Worm (Caenorhabditis elegans): ENCODE data around the gene Y43F8A.1.

Y43F8A.1 gene

DNA sequence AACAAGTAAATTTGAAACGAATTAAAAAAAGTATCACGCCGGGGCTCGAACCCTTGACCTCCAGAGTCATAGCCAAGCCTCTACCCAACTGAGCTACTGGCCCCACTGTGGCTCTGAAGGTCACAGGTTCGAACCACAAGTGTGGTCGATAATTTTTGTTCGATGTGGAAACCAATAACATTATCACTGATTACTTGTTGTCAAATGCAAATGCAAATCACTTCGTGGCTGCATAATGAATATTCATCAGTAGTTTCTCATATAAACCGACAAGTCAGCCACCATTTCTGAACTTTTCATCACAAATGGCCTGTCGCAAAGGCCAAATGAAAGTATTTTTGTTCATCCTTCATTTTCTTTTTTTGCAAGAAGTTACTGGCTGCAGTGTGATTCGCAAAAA lies 24.5 kb downstream of the Y43F8A.1 start, which contains the start of gene C25F9.8:
C25F9.8 (plus strand) TSS at position 301 of the 400 bp plus-strand sequence.
- TF ChIP-seq F10E7.11 (tag; optimal IDR thresholded peaks at IDR 0.05), result no peak
- TF ChIP-seq tbp1 (GFP tag; optimal IDR thresholded peaks at IDR 0.05), result peak; percentile 35
- no peak for TF ChIP-seq rpc-1 (optimal IDR thresholded peaks at IDR 0.05)
- TF ChIP-seq rpc-1 (tag; optimal IDR thresholded peaks at IDR 0.05), result peak; percentile 46
- TF ChIP-seq F57A8.1 (GFP tag; optimal IDR thresholded peaks at IDR 0.05), result no peak

DNA sequence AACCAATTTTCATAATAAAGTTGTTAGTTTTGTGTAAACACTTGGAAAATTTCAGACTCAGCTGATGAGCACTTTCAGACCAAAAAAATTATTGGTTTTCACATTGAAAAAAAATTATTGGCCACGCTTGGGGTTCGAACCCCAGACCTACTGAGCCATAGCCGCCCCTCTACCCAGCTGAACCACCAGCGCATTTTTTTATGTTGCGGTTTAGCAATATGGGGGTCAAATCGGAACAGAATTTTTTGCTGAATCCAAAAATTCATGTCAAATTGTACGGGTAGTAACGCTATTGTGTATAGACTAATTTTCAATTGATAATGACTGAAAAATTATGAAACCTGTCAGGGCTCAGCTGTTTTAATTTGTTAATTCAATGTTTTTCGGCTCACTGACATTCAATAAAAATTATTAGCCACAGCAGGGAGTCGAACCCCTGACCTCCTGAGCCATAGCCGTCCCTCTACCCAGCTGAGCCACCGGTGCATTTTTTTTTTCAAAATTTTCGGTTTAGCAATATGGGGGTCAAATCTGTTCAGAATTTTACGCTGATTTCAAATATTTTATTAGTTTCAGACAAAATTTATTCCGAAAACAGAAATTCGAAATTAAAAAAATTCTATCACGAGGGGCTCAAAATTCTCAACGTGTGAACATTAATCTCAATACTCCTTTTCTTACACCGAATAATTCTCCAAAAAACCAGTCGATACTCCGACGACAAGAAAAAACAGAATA lies 26.5 kb downstream of the Y43F8A.1 start:
- TF ChIP-seq nhr-27 (tag; optimal IDR thresholded peaks at IDR 0.05) (no peak), pha-4 (tag; optimal IDR thresholded peaks at IDR 0.05) (no peak), tbp1 (GFP tag; optimal IDR thresholded peaks at IDR 0.05) (peak; percentile 78), ets-4 (GFP tag; optimal IDR thresholded peaks at IDR 0.05) (no peak), B0261.1 (tag; optimal IDR thresholded peaks at IDR 0.05) (peak; percentile 37), unc-62 (GFP tag; optimal IDR thresholded peaks at IDR 0.05) (no peak), rpc-1 (optimal IDR thresholded peaks at IDR 0.05) (peak; percentile 22), rpc-1 (tag; optimal IDR thresholded peaks at IDR 0.05) (peak; percentile 66), ztf-18 (tag; optimal IDR thresholded peaks at IDR 0.05) (peak; percentile 4)

DNA sequence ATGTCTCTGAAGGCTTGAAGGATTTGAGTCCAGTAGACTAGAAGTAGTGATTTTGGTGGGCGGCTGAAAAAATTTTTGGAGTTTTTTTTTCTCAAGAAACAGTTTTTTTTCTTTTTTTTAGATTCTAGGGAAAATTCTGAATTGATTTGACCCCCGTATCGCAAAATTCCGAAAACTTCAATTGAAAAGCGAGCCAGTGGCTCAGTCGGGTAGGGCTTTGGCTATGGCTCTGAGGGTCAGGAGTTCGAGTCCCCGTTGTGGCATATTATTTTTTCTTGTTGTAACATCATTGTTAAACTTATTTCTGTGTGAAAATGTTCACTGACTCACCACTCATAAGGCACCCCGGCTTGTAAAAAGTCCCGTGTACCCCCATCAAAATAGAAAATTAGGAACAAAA lies 28.1 kb downstream of the Y43F8A.1 start:
- peak; percentile 8 for TF ChIP-seq rpc-1 (optimal IDR thresholded peaks at IDR 0.05)
- peak; percentile 56 for TF ChIP-seq rpc-1 (tag; optimal IDR thresholded peaks at IDR 0.05)
- TF ChIP-seq madf-3 (GFP tag; IDR thresholded peaks at IDR 0.05), result no peak
- peak; percentile 64 for TF ChIP-seq tbp1 (GFP tag; optimal IDR thresholded peaks at IDR 0.05)

ce11 chrV:19398882-19399281 lies 28.6 kb downstream of the Y43F8A.1 start, which contains the start of gene C25F9.13:
Gene C25F9.13, minus strand, starts transcription at chrV:19398982.
- TF ChIP-seq nhr-90 (tag; optimal IDR thresholded peaks at IDR 0.05) (no peak), snpc-3.4 (tag; optimal IDR thresholded peaks at IDR 0.05) (no peak), attf-3 (GFP tag; conservative IDR thresholded peaks at IDR 0.05) (no peak), ets-4 (GFP tag; optimal IDR thresholded peaks at IDR 0.05) (no peak), sdz-38 (tag; optimal IDR thresholded peaks at IDR 0.05) (no peak), pbrm-1 (GFP tag; IDR thresholded peaks at IDR 0.05) (no peak), hlh-12 (tag; optimal IDR thresholded peaks at IDR 0.05) (no peak), Y53F4B.3 (GFP tag; IDR thresholded peaks at IDR 0.05) (no peak), attf-5 (GFP tag; optimal IDR thresholded peaks at IDR 0.05) (no peak), F49E8.2 (tag; optimal IDR thresholded peaks at IDR 0.05; ENCODE audit: insufficient read depth) (no peak), zim-3 (tag; optimal IDR thresholded peaks at IDR 0.05) (no peak), zfh-2 (GFP tag; conservative IDR thresholded peaks at IDR 0.05) (no peak), B0019.2 (GFP tag; conservative IDR thresholded peaks at IDR 0.05) (no peak)

DNA sequence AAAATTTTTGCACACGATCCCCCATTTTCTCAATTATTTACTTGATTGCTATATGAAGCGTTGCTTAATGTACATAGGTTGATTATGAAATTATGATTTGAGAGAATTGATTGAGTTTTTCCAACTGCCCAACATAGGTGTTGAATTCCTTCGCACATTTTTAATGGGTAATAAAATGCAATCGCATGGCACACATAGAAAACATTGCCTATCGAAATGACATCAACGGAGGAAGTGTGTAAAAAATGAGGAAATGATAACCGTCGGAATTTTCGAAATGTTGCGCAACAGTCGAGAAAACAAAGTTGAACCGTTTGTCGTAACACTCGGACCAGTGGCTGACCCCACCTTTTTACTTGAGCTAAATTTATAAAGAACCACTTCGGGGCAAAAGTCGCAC lies 29.0 kb downstream of the Y43F8A.1 start:
- TF ChIP-seq cebp-1 (GFP tag; IDR thresholded peaks at IDR 0.05) (peak; percentile 50; the same call in 1 of the 2 replicates), cebp-1 (tag; optimal IDR thresholded peaks at IDR 0.05) (peak; percentile 42)

ce11 chrV:19400619-19401018 lies 30.3 kb downstream of the Y43F8A.1 start, which contains the start of gene srw-86:
Gene srw-86, minus strand, starts transcription at chrV:19400719.
- no peak for TF ChIP-seq Y79H2A.3 (GFP tag; conservative IDR thresholded peaks at IDR 0.05)
- TF ChIP-seq madf-8 (GFP tag; conservative IDR thresholded peaks at IDR 0.05), result no peak
- TF ChIP-seq dpff-1 (tag; optimal IDR thresholded peaks at IDR 0.05), result no peak
- no peak for TF ChIP-seq sptf-2 (GFP tag; optimal IDR thresholded peaks at IDR 0.05)
- TF ChIP-seq nhr-120 (GFP tag; IDR thresholded peaks at IDR 0.05), result no peak
- no peak for TF ChIP-seq ztf-22 (GFP tag; optimal IDR thresholded peaks at IDR 0.05)
- TF ChIP-seq lin-26 (GFP tag; IDR thresholded peaks at IDR 0.05), result no peak
- TF ChIP-seq ccch-3 (GFP tag; optimal IDR thresholded peaks at IDR 0.05), result no peak
- no peak for TF ChIP-seq nfya-2 (GFP tag; IDR thresholded peaks at IDR 0.05)
- no peak for TF ChIP-seq ZK185.1 (tag; optimal IDR thresholded peaks at IDR 0.05; ENCODE audit: poor library complexity, severe bottlenecking)
- no peak for TF ChIP-seq mel-28 (tag; optimal IDR thresholded peaks at IDR 0.05; ENCODE audit: borderline replicate concordance)
- TF ChIP-seq dpl-1 (GFP tag; optimal IDR thresholded peaks at IDR 0.05), result no peak
- TF ChIP-seq egl-44 (GFP tag; IDR thresholded peaks at IDR 0.05), result no peak
- TF ChIP-seq efl-1 (GFP tag; optimal IDR thresholded peaks at IDR 0.05), result no peak
